Fruit fly (Drosophila melanogaster): Measurements from ENCODE around the gene CG6006.

The CG6006 gene

DNA sequence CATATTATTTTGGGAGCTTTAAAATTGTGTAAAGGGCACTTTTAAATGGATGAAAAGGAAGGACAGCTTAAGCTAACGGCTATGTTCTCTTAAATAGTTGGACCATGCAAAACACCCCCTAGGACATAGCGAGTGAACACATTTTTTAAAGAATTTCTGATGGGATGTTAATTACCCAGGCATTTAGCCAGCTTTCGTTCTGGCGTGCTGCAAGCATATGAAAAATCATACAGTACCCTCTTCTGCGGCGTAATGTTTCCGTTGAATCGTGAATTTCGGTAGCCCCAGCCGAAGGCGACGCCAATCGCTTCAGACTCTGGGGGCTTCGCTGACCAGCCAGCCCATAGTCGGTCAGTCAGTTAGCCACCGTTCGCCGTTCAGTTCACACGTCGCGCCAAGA, at the start of gene CG6006:
CG6006 (plus strand) TSS at position 301 of the 400 bp plus-strand sequence.
- TF ChIP-seq Sin3A (optimal IDR thresholded peaks at IDR 0.05) (no peak), Myc (optimal IDR thresholded peaks at IDR 0.05) (no peak), psq (optimal IDR thresholded peaks at IDR 0.05) (no peak), ttk (optimal IDR thresholded peaks at IDR 0.05) (no peak), h (optimal IDR thresholded peaks at IDR 0.05) (no peak), insv (optimal IDR thresholded peaks at IDR 0.05) (no peak)

DNA sequence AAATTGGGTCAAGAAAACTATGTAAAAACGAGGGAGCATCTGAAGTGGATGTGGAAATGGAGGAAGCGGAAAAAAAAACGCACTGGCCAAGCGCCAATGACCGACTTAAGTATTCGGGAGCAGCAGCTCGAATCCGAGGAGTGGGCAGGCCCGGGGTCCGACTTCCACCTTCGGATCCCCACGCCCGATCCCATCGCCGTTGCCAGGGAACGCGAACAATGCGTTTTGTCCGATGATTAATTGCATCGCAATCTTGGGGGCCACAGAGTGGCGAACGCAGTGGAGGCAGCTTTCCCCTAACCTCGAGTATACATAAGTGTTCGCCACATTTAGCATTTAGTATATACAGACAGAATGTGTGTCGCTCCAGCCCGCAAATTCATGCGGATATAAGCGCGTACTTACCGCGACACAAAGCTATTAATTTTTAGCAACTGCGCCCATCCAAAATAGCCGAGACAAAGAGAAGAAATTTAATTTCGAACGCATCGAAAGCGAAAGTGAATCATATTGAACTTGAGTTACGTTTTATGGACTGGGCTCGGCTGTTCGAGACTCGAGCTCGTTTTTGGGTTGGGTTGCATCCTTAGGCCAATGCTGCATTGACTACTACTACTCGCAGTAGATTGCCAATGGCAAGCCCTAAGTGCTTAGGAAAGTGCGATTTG, 48.8 kb upstream of the CG6006 start:
- no peak for TF ChIP-seq psq (optimal IDR thresholded peaks at IDR 0.05)
- no peak for TF ChIP-seq ttk (optimal IDR thresholded peaks at IDR 0.05)
- no peak for TF ChIP-seq Myc (optimal IDR thresholded peaks at IDR 0.05)
- no peak for TF ChIP-seq Sin3A (optimal IDR thresholded peaks at IDR 0.05)
- no peak for TF ChIP-seq h (optimal IDR thresholded peaks at IDR 0.05)
- TF ChIP-seq insv (optimal IDR thresholded peaks at IDR 0.05), result no peak

DNA sequence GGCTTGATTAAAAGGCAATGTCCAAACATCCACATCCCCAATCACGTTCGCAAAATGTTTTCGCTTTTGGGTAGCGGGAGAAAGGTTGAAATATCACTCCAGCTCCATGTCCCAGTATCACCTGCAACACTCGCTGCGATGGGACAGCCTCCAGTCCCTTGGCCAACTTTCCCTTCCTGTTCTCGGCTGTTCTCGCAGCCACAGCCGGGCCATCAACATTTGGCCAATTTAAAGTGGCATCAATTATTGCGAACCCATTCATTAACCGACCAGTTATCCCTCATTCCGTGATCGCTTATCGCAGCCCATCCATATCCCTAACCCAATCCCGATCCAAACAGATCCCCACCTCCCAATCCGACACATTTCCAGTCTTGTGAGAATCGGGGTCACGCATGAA, 41.7 kb upstream of the CG6006 start:
- no peak for TF ChIP-seq psq (optimal IDR thresholded peaks at IDR 0.05)
- TF ChIP-seq Sin3A (optimal IDR thresholded peaks at IDR 0.05), result no peak
- no peak for TF ChIP-seq h (optimal IDR thresholded peaks at IDR 0.05)
- no peak for TF ChIP-seq ttk (optimal IDR thresholded peaks at IDR 0.05)
- TF ChIP-seq insv (optimal IDR thresholded peaks at IDR 0.05), result no peak
- no peak for TF ChIP-seq Myc (optimal IDR thresholded peaks at IDR 0.05)

DNA sequence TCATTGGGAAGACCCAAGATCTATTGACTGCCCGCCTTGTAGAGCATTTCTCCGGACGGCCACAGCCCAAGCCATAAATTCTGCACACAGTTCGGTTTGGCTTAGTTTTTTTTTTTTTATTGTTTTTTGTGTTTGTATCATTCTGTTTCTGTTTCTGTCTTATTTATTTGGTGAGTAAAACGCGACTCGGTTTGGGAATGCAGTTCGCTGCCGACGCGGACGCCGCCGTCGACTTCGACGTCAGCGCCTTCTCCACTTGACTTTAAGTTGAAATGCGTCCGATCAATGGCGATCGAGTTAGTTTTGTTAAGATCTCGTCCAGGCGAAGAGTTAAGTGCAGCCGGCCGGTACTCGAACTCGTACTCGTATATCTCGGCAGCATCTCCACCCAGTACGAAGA, 38.9 kb upstream of the CG6006 start, which contains the start of gene Sb:
Sb (plus strand) TSS at position 301 of the 400 bp plus-strand sequence.
- TF ChIP-seq psq (optimal IDR thresholded peaks at IDR 0.05) (no peak), ttk (optimal IDR thresholded peaks at IDR 0.05) (no peak), Myc (optimal IDR thresholded peaks at IDR 0.05) (no peak), insv (optimal IDR thresholded peaks at IDR 0.05) (no peak), Sin3A (optimal IDR thresholded peaks at IDR 0.05) (no peak), h (optimal IDR thresholded peaks at IDR 0.05) (no peak)

DNA sequence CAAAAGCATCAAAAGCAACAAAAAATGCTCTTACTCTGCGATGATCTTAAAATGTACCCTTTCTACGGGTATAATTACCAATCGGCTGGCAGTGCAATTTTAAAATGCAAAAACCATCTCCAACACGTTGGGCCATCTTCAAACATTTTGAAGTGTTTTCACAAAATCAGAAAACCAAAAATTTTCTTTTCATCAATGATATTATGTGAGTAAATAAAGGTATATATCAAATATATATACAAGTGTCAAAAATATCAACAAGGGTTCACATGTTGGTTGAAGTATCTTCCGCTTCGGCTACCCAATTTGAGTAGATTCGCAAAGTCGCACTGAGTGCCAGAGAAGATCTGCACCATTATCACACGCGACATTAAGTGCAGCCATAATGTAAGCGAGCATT, 37.4 kb upstream of the CG6006 start:
- TF ChIP-seq psq (optimal IDR thresholded peaks at IDR 0.05) (no peak), h (optimal IDR thresholded peaks at IDR 0.05) (no peak), insv (optimal IDR thresholded peaks at IDR 0.05) (no peak), Myc (optimal IDR thresholded peaks at IDR 0.05) (no peak), ttk (optimal IDR thresholded peaks at IDR 0.05) (no peak), Sin3A (optimal IDR thresholded peaks at IDR 0.05) (no peak)

DNA sequence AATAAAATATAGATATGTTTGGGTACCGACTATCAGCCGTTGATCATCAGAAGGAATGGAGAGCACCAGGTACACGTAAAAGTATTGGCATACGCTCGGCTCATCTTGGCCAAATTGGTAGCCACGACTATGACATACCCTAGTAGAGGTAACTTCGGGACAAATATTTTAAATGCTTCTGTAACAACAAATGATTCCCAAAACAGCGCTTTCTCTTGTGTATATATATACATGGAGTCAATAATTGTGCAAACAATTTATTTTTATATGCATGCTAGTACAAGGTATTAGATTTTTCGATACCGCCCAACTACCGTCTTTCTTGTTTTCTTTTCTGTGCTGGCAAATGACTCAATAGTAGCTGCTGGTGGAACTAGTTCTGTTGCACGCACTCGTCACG, 35.3 kb upstream of the CG6006 start:
- TF ChIP-seq psq (optimal IDR thresholded peaks at IDR 0.05), result no peak

DNA sequence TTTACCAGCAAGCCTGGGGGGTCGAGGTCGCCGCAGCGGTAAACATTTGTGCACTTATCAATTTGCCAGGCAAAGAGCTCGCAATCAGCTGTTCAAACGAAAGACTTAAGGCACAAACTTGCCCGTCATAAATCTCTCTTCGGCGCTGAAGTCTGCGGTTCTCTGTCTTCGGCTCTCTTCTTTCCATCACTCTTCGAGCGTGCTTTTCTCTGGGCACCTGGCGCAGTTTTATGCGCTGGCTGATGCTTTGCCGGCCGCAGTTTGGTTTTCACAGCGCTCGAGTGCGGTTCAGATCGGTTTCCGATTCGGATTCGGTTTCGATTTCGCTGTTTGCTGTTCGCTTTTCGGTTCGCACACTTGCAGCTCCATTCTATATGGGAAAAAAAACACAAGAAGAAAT, 26.3 kb upstream of the CG6006 start:
- TF ChIP-seq Sin3A (optimal IDR thresholded peaks at IDR 0.05) (no peak), ttk (optimal IDR thresholded peaks at IDR 0.05) (no peak)

DNA sequence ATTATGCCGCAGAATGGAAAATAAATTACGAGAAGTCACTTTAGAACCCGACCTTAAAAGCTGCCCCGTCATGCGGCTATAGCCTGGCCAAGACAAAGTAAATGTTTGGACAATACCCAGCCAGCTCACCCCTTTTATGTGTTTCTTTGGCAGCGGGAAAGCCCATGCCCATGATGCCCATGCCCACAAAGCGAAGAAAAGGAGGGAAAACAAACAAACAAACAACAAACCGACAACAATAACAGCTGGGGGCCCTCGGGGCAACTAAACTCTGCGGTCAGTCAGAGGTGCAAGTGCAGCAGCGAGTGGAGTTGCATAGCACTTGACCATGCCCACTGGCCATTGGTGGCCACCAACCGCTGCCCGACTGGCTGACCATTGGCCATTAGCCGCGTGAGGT, 19.2 kb upstream of the CG6006 start:
- TF ChIP-seq ttk (optimal IDR thresholded peaks at IDR 0.05) (no peak), h (optimal IDR thresholded peaks at IDR 0.05) (no peak), insv (optimal IDR thresholded peaks at IDR 0.05) (no peak), Myc (optimal IDR thresholded peaks at IDR 0.05) (no peak), psq (optimal IDR thresholded peaks at IDR 0.05) (no peak), Sin3A (optimal IDR thresholded peaks at IDR 0.05) (no peak)

DNA sequence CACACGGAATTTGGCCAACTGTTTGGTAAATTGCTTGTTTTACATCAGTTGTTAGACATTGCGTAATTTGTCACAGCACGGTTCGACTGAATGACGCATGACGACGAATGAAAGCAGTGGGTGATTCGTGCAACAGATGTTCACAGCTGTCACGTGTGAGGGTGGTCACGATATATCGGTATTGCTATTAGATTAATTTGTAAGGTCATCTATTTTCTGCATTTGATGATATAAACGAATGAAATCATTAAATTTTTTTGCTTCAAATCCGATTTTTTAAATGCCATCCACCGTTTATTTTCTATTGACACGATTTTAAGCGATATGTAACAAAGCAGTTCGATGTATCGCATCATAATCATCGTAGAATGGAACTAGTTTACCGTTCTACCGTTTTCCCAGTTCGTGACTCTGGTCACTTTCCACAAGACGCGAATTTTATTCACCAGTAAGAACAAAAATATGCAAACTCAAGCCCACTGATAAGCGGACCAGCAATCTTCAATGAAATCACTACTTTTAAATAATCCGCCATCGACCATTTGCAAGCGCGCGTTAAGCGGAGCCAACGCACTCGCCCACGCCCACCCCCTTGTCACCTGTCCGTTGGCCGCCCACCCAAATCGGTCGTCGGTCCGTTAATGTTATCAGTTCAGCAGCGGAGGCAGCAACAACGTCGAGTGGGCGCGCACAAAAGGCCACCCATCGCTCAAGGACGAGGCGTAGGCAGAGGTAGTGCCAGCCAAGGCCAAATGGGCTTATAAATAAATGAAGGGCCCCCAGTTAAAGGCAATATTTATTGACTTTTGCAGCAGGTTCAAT, 7.9 kb upstream of the CG6006 start, which contains the start of the genes Mic26-27 and CG5916:
Mic26-27 (minus strand) TSS at position 224 of the 822 bp plus-strand sequence.
CG5916 (plus strand) TSS at position 398 of the 822 bp plus-strand sequence.
- TF ChIP-seq insv (optimal IDR thresholded peaks at IDR 0.05) (no peak), Sin3A (optimal IDR thresholded peaks at IDR 0.05) (no peak), psq (optimal IDR thresholded peaks at IDR 0.05) (no peak), ttk (optimal IDR thresholded peaks at IDR 0.05) (no peak), Myc (optimal IDR thresholded peaks at IDR 0.05) (no peak)

DNA sequence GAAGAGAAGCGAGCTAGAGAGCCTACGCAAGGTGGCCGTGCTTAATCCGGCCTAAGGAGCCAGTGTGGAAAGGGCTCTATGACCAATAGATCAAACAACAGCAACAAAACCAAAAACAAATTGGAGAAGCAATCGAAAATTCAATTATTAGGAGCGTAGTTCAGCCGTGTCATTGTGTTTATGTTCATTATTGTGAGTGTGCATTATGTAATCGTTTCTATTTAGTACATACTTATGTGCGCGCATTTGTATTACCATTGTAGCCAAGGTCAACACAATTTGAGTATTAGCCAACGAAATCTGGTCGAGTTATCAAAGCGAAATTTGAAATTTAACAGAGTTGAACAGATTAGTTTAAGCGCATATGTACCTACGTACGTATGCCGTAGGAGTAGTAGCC, 6.1 kb upstream of the CG6006 start:
- TF ChIP-seq ttk (optimal IDR thresholded peaks at IDR 0.05) (no peak), insv (optimal IDR thresholded peaks at IDR 0.05) (no peak), Sin3A (optimal IDR thresholded peaks at IDR 0.05) (no peak), h (optimal IDR thresholded peaks at IDR 0.05) (no peak)

DNA sequence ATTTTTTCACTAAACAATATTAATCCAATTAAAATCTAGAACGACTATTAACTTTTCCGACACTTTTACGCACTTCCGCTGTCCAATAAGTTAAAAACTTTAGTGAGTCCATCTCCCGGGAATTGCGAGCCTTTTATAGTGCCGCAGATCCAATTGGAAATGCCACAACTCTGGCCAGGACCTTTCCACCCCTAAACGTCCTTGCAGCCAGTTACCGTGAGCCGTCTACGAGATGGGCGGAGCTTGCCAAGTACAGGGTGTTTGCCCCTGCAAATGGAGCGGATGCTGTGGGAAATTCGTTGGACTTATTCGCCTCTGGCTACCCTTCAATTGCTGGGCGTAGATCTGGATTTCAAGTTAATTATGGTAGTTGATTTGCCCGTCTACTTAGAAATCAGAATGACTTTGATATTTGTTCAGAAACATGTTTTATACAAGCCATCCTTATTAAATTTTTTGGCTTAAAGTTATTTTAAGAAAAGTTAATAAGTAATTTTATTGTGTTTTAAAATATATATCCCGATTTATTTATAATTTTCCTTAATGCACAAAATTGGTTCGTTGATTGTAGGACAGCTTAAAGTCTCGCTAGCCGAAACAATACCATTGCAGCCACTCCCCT, 3.4 kb upstream of the CG6006 start, which contains the start of gene Fer2:
Fer2 (minus strand) TSS at position 74 of the 622 bp plus-strand sequence.
- TF ChIP-seq insv (optimal IDR thresholded peaks at IDR 0.05) (no peak), psq (optimal IDR thresholded peaks at IDR 0.05) (no peak), Myc (optimal IDR thresholded peaks at IDR 0.05) (no peak), Sin3A (optimal IDR thresholded peaks at IDR 0.05) (no peak), ttk (optimal IDR thresholded peaks at IDR 0.05) (no peak), h (optimal IDR thresholded peaks at IDR 0.05) (no peak)

DNA sequence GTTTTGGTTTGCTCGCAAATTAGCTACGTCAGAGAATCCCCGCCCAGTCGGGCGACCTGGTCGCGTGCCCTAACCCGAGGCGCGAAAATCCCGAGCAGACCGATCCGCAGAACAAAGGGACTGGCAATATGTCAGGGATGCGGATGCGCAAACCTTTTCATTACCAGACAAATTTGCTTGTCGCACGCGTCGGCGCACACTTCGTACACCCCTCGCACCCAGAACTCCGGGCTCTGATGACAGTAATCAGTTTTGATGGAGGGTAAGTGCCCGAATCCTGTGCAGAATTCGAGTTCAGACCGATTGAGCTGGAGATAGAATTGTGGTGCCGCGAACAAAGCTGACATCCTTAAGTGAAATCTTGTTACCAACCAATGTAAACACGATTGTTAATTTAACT, 2.4 kb upstream of the CG6006 start:
- TF ChIP-seq Sin3A (optimal IDR thresholded peaks at IDR 0.05), result no peak
- no peak for TF ChIP-seq ttk (optimal IDR thresholded peaks at IDR 0.05)
- TF ChIP-seq insv (optimal IDR thresholded peaks at IDR 0.05), result no peak
- no peak for TF ChIP-seq h (optimal IDR thresholded peaks at IDR 0.05)
- no peak for TF ChIP-seq psq (optimal IDR thresholded peaks at IDR 0.05)
- TF ChIP-seq Myc (optimal IDR thresholded peaks at IDR 0.05), result no peak
